Worm (Caenorhabditis elegans): Measurements from ENCODE around the gene F53C11.5.

- no peak for TF ChIP-seq klf-2 (GFP tag; conservative IDR thresholded peaks at IDR 0.05)
- no peak for TF ChIP-seq ref-1 (GFP tag; conservative IDR thresholded peaks at IDR 0.05)
- no peak for TF ChIP-seq flt-1 (GFP tag; IDR thresholded peaks at IDR 0.05)
- TF ChIP-seq cog-1 (tag; optimal IDR thresholded peaks at IDR 0.05) = no peak
- TF ChIP-seq ztf-29 (GFP tag; IDR thresholded peaks at IDR 0.05) = no peak
- TF ChIP-seq med-1 (GFP tag; optimal IDR thresholded peaks at IDR 0.05; ENCODE audit: insufficient read depth) = no peak
- TF ChIP-seq T22C8.4 (GFP tag; IDR thresholded peaks at IDR 0.05) = no peak
- TF ChIP-seq tab-1 (GFP tag; IDR thresholded peaks at IDR 0.05) = no peak
Observed at ce11 chrV:13762426-13763127, 24.8 kb upstream of the F53C11.5 start, which contains the start of gene F20G2.6.
